Fruit fly (Drosophila melanogaster): ENCODE data around the gene CG33267.
"Not testable (repeated sequence)": the region's sequence is repeated elsewhere in the genome, so short reads cannot be mapped to it uniquely, and the experiment has no call there.

DNA sequence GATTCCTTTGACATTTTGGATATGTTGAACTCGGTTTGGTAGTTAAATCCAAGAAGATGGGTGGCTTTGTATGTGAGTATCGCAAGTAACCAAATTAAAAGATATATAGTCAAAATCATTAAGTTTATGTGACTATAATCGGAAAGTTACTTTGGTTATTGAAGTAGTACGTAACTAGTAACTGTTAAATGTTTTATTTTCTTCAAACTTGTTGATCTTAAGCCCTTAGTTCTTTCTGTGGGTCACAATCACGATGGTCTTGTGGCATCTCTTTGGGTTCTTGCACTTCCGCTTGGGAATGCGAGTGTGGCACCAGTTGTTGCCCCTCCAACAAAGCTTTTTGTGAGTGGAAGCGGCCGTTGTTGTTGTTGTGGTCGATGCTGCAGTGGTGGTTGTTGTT lies 12.7 kb downstream of the CG33267 start, which contains the start of gene CG33489:
- not testable (repeated sequence) for TF ChIP-seq cnc (optimal IDR thresholded peaks at IDR 0.05); pad (GFP tag; optimal IDR thresholded peaks at IDR 0.05); Crg-1 (GFP tag; optimal IDR thresholded peaks at IDR 0.05); kay (GFP tag; ENCODE audit: borderline replicate concordance); cic (GFP tag; optimal IDR thresholded peaks at IDR 0.05); CG33017 (tag; optimal IDR thresholded peaks at IDR 0.05); CG11617 (GFP tag; optimal IDR thresholded peaks at IDR 0.05); toe (GFP tag; optimal IDR thresholded peaks at IDR 0.05); CG7101 (tag; optimal IDR thresholded peaks at IDR 0.05); ovo (GFP tag; optimal IDR thresholded peaks at IDR 0.05); CG1620 (GFP tag; optimal IDR thresholded peaks at IDR 0.05); CG14711 (tag; optimal IDR thresholded peaks at IDR 0.05)
